Fruit fly (Drosophila melanogaster) Kc167 (cell line): ENCODE results near the gene Cp7Fb.

Source experiments
- Myc ChIP-seq: fragments of >200 bp; optimal IDR thresholded peaks from 2 replicates; lab custom pipeline; 2017; ENCODE audit warnings: missing external identifiers
- Sin3A ChIP-seq: fragments of >200 bp; optimal IDR thresholded peaks from 2 replicates; lab custom pipeline; 2018; ENCODE audit warnings: missing external identifiers
- h ChIP-seq: fragments of >200 bp; optimal IDR thresholded peaks from 3 replicates; lab custom pipeline; 2018; ENCODE audit warnings: missing external identifiers
- psq ChIP-seq: fragments of >200 bp; optimal IDR thresholded peaks from 2 replicates; lab custom pipeline; 2017; ENCODE audit warnings: missing external identifiers

dm6 chrX:8497604-8498232 is 24.1 kb downstream of the Cp7Fb start:
- TF ChIP-seq Sin3A (lab: Kevin White, UChicago) (no peak), h (lab: Kevin White, UChicago) (no peak), psq (lab: Kevin White, UChicago) (no peak), Myc (lab: Kevin White, UChicago) (no peak)
